Worm (Caenorhabditis elegans): ENCODE measurements around the gene cwp-1.

Gene cwp-1

DNA sequence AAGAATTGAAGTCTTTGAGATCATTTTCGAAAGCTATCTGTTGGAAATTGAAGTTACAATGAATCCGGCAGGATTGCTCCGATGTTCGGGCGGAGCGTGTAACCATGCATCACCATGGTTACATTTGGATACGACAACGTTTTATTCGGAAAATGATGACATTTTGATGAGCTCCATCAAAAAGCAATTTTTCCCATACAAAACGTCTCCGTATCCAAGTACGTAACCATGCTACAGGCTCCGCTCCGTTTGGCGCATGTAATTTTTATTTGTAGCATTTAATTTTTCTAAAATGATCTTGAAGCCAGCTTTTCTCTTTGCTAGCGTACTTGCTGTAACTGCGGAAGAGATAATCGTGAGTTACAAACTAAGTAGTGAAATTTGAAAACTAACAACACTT is 1.5 kb upstream of the cwp-1 start, which contains the start of the genes cwp-2 and cwp-3:
TSS of gene cwp-2 (minus strand) at position 101 of the 400 bp plus-strand sequence.
TSS of gene cwp-3 (plus strand) at position 293 of the 400 bp plus-strand sequence.
- TF ChIP-seq flt-1 (GFP tag; IDR thresholded peaks at IDR 0.05): no peak
- TF ChIP-seq B0310.2 (tag; optimal IDR thresholded peaks at IDR 0.05): no peak
- no peak for TF ChIP-seq hmbx-1 (tag; optimal IDR thresholded peaks at IDR 0.05)
- no peak for TF ChIP-seq scrt-1 (GFP tag; IDR thresholded peaks at IDR 0.05)
- TF ChIP-seq tbx-11 (GFP tag; IDR thresholded peaks at IDR 0.05): no peak
- TF ChIP-seq ama-1 (optimal IDR thresholded peaks at IDR 0.05): no peak
- no peak for TF ChIP-seq ceh-36 (tag; optimal IDR thresholded peaks at IDR 0.05)
- no peak for TF ChIP-seq tra-4 (tag; optimal IDR thresholded peaks at IDR 0.05)
- no peak for TF ChIP-seq hmg-4 (GFP tag; optimal IDR thresholded peaks at IDR 0.05)
- no peak for TF ChIP-seq sea-1 (GFP tag; conservative IDR thresholded peaks at IDR 0.05)
- TF ChIP-seq ceh-13 (GFP tag; optimal IDR thresholded peaks at IDR 0.05): no peak

DNA sequence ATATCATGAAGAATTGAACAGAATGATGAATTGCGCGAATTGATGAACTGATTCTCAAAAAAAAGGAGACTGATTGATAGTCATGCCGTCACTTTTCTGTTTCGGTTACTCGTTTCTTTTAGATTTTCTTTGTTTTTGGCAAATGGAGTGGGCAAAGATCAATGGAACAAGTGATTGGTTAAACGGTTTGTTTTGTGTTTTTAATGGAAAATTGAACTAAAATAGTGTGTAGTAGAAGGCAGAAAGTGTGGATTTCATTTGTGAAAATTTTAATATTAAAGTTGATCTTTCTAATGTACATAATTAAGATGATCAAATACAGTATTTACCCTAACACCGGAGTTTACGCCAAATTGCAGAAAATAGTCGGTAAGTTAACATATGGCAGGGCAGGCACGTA is 1.2 kb downstream of the cwp-1 start, which contains the start of gene nas-9:
TSS of gene nas-9 (minus strand) at position 101 of the 400 bp plus-strand sequence.
- no peak for TF ChIP-seq hmbx-1 (tag; optimal IDR thresholded peaks at IDR 0.05)
- TF ChIP-seq sea-1 (GFP tag; conservative IDR thresholded peaks at IDR 0.05): no peak
- TF ChIP-seq tbx-37 (GFP tag; conservative IDR thresholded peaks at IDR 0.05): no peak
- no peak for TF ChIP-seq ceh-36 (tag; optimal IDR thresholded peaks at IDR 0.05)
- no peak for TF ChIP-seq hmg-4 (GFP tag; optimal IDR thresholded peaks at IDR 0.05)
- no peak for TF ChIP-seq B0310.2 (tag; optimal IDR thresholded peaks at IDR 0.05)
- no peak for TF ChIP-seq ama-1 (optimal IDR thresholded peaks at IDR 0.05)
- TF ChIP-seq ets-7 (tag; optimal IDR thresholded peaks at IDR 0.05): no peak
- no peak for TF ChIP-seq flt-1 (GFP tag; IDR thresholded peaks at IDR 0.05)
- TF ChIP-seq pes-1 (GFP tag; IDR thresholded peaks at IDR 0.05): no peak
- no peak for TF ChIP-seq F13C5.2 (tag; optimal IDR thresholded peaks at IDR 0.05)
- no peak for TF ChIP-seq tbx-11 (GFP tag; IDR thresholded peaks at IDR 0.05)
- no peak for TF ChIP-seq ceh-13 (GFP tag; optimal IDR thresholded peaks at IDR 0.05)
- TF ChIP-seq aly-1 (tag; optimal IDR thresholded peaks at IDR 0.05): no peak
- TF ChIP-seq tra-4 (tag; optimal IDR thresholded peaks at IDR 0.05): no peak
- TF ChIP-seq hnd-1 (tag; optimal IDR thresholded peaks at IDR 0.05): no peak

DNA sequence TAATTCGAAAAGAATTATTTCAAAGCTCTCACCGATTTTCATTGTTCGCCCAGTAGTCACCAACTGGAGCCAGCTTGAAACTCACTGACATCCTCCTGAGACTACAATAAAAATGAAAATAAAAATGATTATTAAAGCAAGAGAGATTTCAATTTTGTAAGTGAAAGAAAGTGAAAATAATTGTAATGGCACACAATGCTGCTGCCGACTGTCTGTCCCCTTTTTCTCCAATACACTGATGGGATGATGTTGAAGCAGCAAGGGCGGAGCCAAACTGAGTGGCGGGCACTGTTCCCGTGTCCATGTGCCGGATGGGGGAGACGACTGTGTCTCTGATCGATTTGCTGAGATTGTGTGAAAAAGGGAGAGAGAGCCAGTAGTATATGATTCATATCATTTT is 6.8 kb downstream of the cwp-1 start, which contains the start of gene C37H5.14:
TSS of gene C37H5.14 (minus strand) at position 101 of the 400 bp plus-strand sequence.
- TF ChIP-seq ceh-36 (tag; optimal IDR thresholded peaks at IDR 0.05) (no peak), hmbx-1 (tag; optimal IDR thresholded peaks at IDR 0.05) (no peak), sea-1 (GFP tag; conservative IDR thresholded peaks at IDR 0.05) (no peak), ama-1 (optimal IDR thresholded peaks at IDR 0.05) (no peak), pes-1 (GFP tag; IDR thresholded peaks at IDR 0.05) (no peak), flt-1 (GFP tag; IDR thresholded peaks at IDR 0.05) (no peak), F13C5.2 (tag; optimal IDR thresholded peaks at IDR 0.05) (no peak), hnd-1 (tag; optimal IDR thresholded peaks at IDR 0.05) (no peak), tbx-37 (GFP tag; conservative IDR thresholded peaks at IDR 0.05) (no peak), scrt-1 (GFP tag; IDR thresholded peaks at IDR 0.05) (no peak), hmg-4 (GFP tag; optimal IDR thresholded peaks at IDR 0.05) (no peak), B0310.2 (tag; optimal IDR thresholded peaks at IDR 0.05) (no peak), aly-1 (tag; optimal IDR thresholded peaks at IDR 0.05) (no peak), ets-7 (tag; optimal IDR thresholded peaks at IDR 0.05) (no peak), ceh-13 (GFP tag; optimal IDR thresholded peaks at IDR 0.05) (no peak), tbx-11 (GFP tag; IDR thresholded peaks at IDR 0.05) (no peak)

DNA sequence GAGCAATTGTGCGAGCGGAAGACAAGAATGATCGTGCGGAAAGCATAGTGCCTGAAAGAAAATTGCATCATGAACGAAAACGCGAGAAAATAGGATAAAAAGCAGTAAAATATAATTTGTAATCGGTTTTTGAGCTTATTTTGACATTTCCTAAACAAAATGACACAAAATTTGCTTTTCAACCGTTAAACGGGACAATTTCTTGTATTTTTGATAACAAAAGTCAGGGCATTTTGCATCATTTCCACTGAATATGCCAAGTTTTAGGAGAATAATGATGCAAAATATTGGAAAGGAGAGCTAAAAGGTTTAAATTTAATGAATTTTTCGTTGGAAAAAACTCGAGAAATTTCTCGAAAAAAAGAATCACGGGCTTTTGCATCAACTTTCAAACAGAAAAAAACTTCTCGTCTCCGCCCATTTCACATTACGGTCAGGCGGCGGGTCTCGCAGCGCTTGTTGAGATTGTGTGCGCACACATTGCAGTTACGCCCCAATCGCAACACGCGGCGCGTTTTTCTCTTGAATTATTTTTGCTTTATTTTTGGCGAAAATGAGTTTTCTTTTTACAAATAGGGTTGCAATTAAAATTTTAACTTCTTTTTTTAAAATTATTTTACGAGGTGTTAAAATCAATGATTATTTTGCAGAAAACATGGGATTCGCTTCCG is 14.2 kb downstream of the cwp-1 start, which contains the start of the genes hsp-6 and C37H5.5:
TSS of gene hsp-6 (minus strand) at position 51 of the 671 bp plus-strand sequence.
TSS of gene C37H5.5 (plus strand) at position 651 of the 671 bp plus-strand sequence.
- peak; percentile 57 for TF ChIP-seq F13C5.2 (tag; optimal IDR thresholded peaks at IDR 0.05)
- TF ChIP-seq hnd-1 (tag; optimal IDR thresholded peaks at IDR 0.05): no peak
- no peak for TF ChIP-seq scrt-1 (GFP tag; IDR thresholded peaks at IDR 0.05)
- TF ChIP-seq aly-1 (tag; optimal IDR thresholded peaks at IDR 0.05): no peak
- TF ChIP-seq tbx-11 (GFP tag; IDR thresholded peaks at IDR 0.05): no peak
- no peak for TF ChIP-seq B0310.2 (tag; optimal IDR thresholded peaks at IDR 0.05)
- TF ChIP-seq pes-1 (GFP tag; IDR thresholded peaks at IDR 0.05): peak; percentile 63; the same call in 1 of the 2 replicates
- no peak; the same call in 1 of the 2 replicates for TF ChIP-seq tbx-37 (GFP tag; conservative IDR thresholded peaks at IDR 0.05)
- TF ChIP-seq ama-1 (optimal IDR thresholded peaks at IDR 0.05): no peak
- TF ChIP-seq ceh-13 (GFP tag; optimal IDR thresholded peaks at IDR 0.05): no peak
- TF ChIP-seq ceh-36 (tag; optimal IDR thresholded peaks at IDR 0.05): no peak
- TF ChIP-seq ets-7 (tag; optimal IDR thresholded peaks at IDR 0.05): no peak
- TF ChIP-seq hmg-4 (GFP tag; optimal IDR thresholded peaks at IDR 0.05): peak; percentile 25
- no peak for TF ChIP-seq hmbx-1 (tag; optimal IDR thresholded peaks at IDR 0.05)
- 0 out of 2 replicates have a peak, but pooled peaks have one; percentile 7 for TF ChIP-seq flt-1 (GFP tag; IDR thresholded peaks at IDR 0.05)

DNA sequence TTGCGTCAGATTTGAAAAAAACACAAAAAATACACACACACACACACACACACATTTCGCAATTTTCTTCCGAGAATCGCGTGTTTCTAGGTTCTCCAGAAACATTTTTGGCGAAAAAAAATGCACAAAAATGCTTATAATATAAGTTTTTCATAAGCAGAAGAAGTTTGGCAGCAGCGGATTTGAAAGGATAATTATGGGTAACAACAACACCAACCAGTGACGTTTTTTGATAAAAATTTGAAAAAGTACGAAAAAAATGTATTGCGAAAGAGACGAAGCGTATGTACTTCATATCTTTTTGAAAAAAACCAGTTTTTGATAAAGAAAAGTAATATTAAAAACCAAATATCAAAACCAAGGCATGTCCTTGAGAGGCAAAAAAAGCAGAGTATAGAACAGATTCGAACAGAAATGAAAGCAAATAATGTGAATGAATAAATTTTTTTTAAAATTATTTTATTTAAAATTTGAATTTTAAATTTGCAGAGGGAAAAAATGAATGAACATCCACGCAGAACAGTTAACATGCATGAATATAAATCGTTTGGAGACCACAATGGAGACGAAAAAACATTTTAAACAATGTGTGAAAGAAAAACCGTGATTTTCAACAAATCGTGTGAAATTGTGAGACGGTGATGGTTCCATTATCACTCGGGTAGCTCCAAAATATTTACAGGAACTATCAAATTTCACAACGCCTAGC is 17.2 kb downstream of the cwp-1 start:
- TF ChIP-seq scrt-1 (GFP tag; IDR thresholded peaks at IDR 0.05) (no peak), ama-1 (optimal IDR thresholded peaks at IDR 0.05) (peak; percentile 27), B0310.2 (tag; optimal IDR thresholded peaks at IDR 0.05) (no peak), tra-4 (tag; optimal IDR thresholded peaks at IDR 0.05) (no peak)

DNA sequence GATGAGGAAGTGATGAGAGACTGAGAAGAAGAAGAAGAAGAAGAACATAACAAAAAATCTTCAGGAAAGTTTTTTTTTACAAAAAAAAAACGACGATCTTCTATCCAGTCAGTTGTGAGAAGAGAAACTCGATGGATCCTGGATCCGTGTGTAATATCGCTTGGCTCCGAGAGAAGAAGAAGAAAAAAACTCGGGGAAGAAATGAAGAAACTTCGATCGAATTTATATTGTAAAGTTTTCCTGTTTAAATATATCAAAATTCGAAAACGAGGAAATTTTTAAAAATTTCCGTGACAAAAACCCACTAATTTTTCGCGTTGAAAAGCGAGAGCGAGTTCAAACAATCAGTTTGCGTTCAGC is 17.8 kb downstream of the cwp-1 start, which contains the start of gene adss-1:
TSS of gene adss-1 (minus strand) at position 101 of the 360 bp plus-strand sequence.
- TF ChIP-seq tra-4 (tag; optimal IDR thresholded peaks at IDR 0.05): no peak
- TF ChIP-seq hnd-1 (tag; optimal IDR thresholded peaks at IDR 0.05): no peak
- TF ChIP-seq tbx-11 (GFP tag; IDR thresholded peaks at IDR 0.05): no peak
- no peak for TF ChIP-seq tbx-37 (GFP tag; conservative IDR thresholded peaks at IDR 0.05)
- TF ChIP-seq ceh-13 (GFP tag; optimal IDR thresholded peaks at IDR 0.05): no peak
- TF ChIP-seq ceh-36 (tag; optimal IDR thresholded peaks at IDR 0.05): no peak
- no peak for TF ChIP-seq pes-1 (GFP tag; IDR thresholded peaks at IDR 0.05)
- no peak for TF ChIP-seq ets-7 (tag; optimal IDR thresholded peaks at IDR 0.05)
- TF ChIP-seq B0310.2 (tag; optimal IDR thresholded peaks at IDR 0.05): no peak
- TF ChIP-seq hmg-4 (GFP tag; optimal IDR thresholded peaks at IDR 0.05): no peak
- no peak for TF ChIP-seq ama-1 (optimal IDR thresholded peaks at IDR 0.05)
- TF ChIP-seq aly-1 (tag; optimal IDR thresholded peaks at IDR 0.05): no peak
- TF ChIP-seq scrt-1 (GFP tag; IDR thresholded peaks at IDR 0.05): no peak
- no peak for TF ChIP-seq hmbx-1 (tag; optimal IDR thresholded peaks at IDR 0.05)

Measured in whole organism, early embryonic.